Fruit fly (Drosophila melanogaster) whole organism, embryonic: ENCODE results near the gene mRpS23.

Source experiments
- Atf6 ChIP-seq: fragments of 200-800 bp; sonication (Bioruptor generic); IDR thresholded peaks from 2 replicates; pipeline ENCODE4 v1.3.6; 2022; ENCODE audit warnings: missing biosample characterization, missing genetic modification characterization
- Bteb2 ChIP-seq: fragments of 200-800 bp; sonication (Bioruptor generic); optimal IDR thresholded peaks from 2 replicates; lab custom pipeline; 2016; ENCODE audit warnings: missing biosample characterization, missing genetic modification characterization
- CG10267 ChIP-seq: fragments of 200-800 bp; sonication (Bioruptor generic); optimal IDR thresholded peaks from 2 replicates; lab custom pipeline; 2018; ENCODE audit warnings: missing biosample characterization, mild to moderate bottlenecking, missing genetic modification characterization, moderate library complexity
- CG12769 ChIP-seq: fragments of 200-800 bp; sonication (Bioruptor generic); optimal IDR thresholded peaks from 2 replicates; lab custom pipeline; 2019; ENCODE audit warnings: missing biosample characterization, mild to moderate bottlenecking, missing genetic modification characterization, moderate library complexity
- CG13287 ChIP-seq: fragments of 200-800 bp; sonication (Bioruptor generic); IDR thresholded peaks from 2 replicates; pipeline ENCODE4 v1.3.6; 2022; ENCODE audit warnings: missing biosample characterization, missing genetic modification characterization; ENCODE audit not compliant: partially characterized antibody
- CG13624 ChIP-seq: fragments of 200-800 bp; sonication (Bioruptor generic); optimal IDR thresholded peaks from 2 replicates; lab custom pipeline; 2016; ENCODE audit warnings: missing biosample characterization, missing genetic modification characterization
- CG14965 ChIP-seq: fragments of 200-800 bp; sonication (Bioruptor generic); optimal IDR thresholded peaks from 2 replicates; lab custom pipeline; 2016; ENCODE audit warnings: missing biosample characterization, missing genetic modification characterization, borderline replicate concordance
- CG15011 ChIP-seq: fragments of 200-800 bp; sonication (Bioruptor generic); optimal IDR thresholded peaks from 3 replicates; lab custom pipeline; 2018; ENCODE audit warnings: missing biosample characterization, mild to moderate bottlenecking, missing genetic modification characterization
- CG15269 ChIP-seq: fragments of 200-800 bp; sonication (Bioruptor generic); optimal IDR thresholded peaks from 2 replicates; lab custom pipeline; 2018; ENCODE audit warnings: missing biosample characterization, mild to moderate bottlenecking, missing genetic modification characterization, moderate library complexity
- CG15479 ChIP-seq: fragments of 200-800 bp; sonication (Bioruptor generic); optimal IDR thresholded peaks from 3 replicates; lab custom pipeline; 2019; ENCODE audit warnings: missing biosample characterization, mild to moderate bottlenecking, missing genetic modification characterization, moderate library complexity
- CG15601 ChIP-seq: fragments of 200-800 bp; sonication (Bioruptor generic); optimal IDR thresholded peaks from 3 replicates; lab custom pipeline; 2019; ENCODE audit warnings: missing biosample characterization, mild to moderate bottlenecking, missing genetic modification characterization, moderate library complexity
- CG18262 ChIP-seq: fragments of 200-800 bp; optimal IDR thresholded peaks from 3 replicates; lab custom pipeline; 2019; ENCODE audit warnings: missing biosample characterization, mild to moderate bottlenecking, missing genetic modification characterization, moderate library complexity
- CG18599 ChIP-seq: fragments of 200-800 bp; sonication (Bioruptor generic); optimal IDR thresholded peaks from 3 replicates; lab custom pipeline; 2017; ENCODE audit warnings: missing biosample characterization, missing genetic modification characterization, mild to moderate bottlenecking, moderate library complexity, missing genetic modification reagents
- CG2678 ChIP-seq: fragments of 200-800 bp; sonication (Bioruptor generic); optimal IDR thresholded peaks from 3 replicates; lab custom pipeline; 2019; ENCODE audit warnings: missing biosample characterization, mild to moderate bottlenecking, missing genetic modification characterization, moderate library complexity
- CG8765 ChIP-seq: fragments of 200-800 bp; sonication (Bioruptor generic); IDR thresholded peaks from 2 replicates; pipeline ENCODE4 v1.3.6; 2022; ENCODE audit warnings: missing biosample characterization, missing genetic modification characterization
- CG9817 ChIP-seq: fragments of 200-800 bp; sonication (Bioruptor generic); optimal IDR thresholded peaks from 2 replicates; lab custom pipeline; 2018; ENCODE audit warnings: missing biosample characterization, mild to moderate bottlenecking, missing genetic modification characterization, moderate library complexity
- CTCF ChIP-seq: fragments of 200-800 bp; sonication (Bioruptor generic); optimal IDR thresholded peaks from 2 replicates; lab custom pipeline; 2017; ENCODE audit warnings: missing biosample characterization, mild to moderate bottlenecking, missing genetic modification characterization, moderate library complexity
- Eip74EF ChIP-seq, 2 experiments: fragments of 200-800 bp in 1 of 2; fragments of >200 bp in 1 of 2; sonication (Bioruptor generic) in 1 of 2; optimal IDR thresholded peaks; 2 replicates each; lab custom pipeline; 2017 to 2019; ENCODE audit warnings: missing biosample characterization in 2 of 2, missing genetic modification characterization in 2 of 2, mild to moderate bottlenecking in 1 of 2, moderate library complexity in 1 of 2
- Fer3 ChIP-seq: fragments of 200-800 bp; sonication (Bioruptor generic); optimal IDR thresholded peaks from 2 replicates; lab custom pipeline; 2018; ENCODE audit warnings: missing biosample characterization, mild to moderate bottlenecking, missing genetic modification characterization, moderate library complexity
- Gug ChIP-seq: fragments of 200-800 bp; sonication (Bioruptor generic); IDR thresholded peaks from 4 replicates; pipeline ENCODE4 v1.3.6; 2022; ENCODE audit warnings: missing biosample characterization, missing genetic modification characterization
- Hmr ChIP-seq: fragments of 200-800 bp; sonication (Bioruptor generic); optimal IDR thresholded peaks from 3 replicates; lab custom pipeline; 2017; ENCODE audit warnings: mild to moderate bottlenecking, missing biosample characterization, missing genetic modification reagents, missing genetic modification characterization
- Hmx ChIP-seq: fragments of 200-800 bp; sonication (Bioruptor generic); optimal IDR thresholded peaks from 2 replicates; lab custom pipeline; 2016; ENCODE audit warnings: missing biosample characterization, missing genetic modification characterization
- Jarid2 ChIP-seq: fragments of 200-800 bp; sonication (Bioruptor generic); optimal IDR thresholded peaks from 3 replicates; lab custom pipeline; 2017; ENCODE audit warnings: mild to moderate bottlenecking, missing biosample characterization, missing genetic modification reagents, missing genetic modification characterization
- Lpt ChIP-seq: fragments of >200 bp; optimal IDR thresholded peaks from 2 replicates; lab custom pipeline; 2018; ENCODE audit warnings: missing biosample characterization, missing genetic modification characterization
- Max ChIP-seq: fragments of 200-800 bp; sonication (Bioruptor generic); optimal IDR thresholded peaks from 2 replicates; lab custom pipeline; 2016; ENCODE audit warnings: missing biosample characterization, mild to moderate bottlenecking, missing genetic modification characterization
- NC2β ChIP-seq: fragments of 200-800 bp; sonication (Bioruptor generic); optimal IDR thresholded peaks from 2 replicates; lab custom pipeline; 2016; ENCODE audit warnings: missing biosample characterization, missing genetic modification characterization
- PHDP ChIP-seq: fragments of 200-800 bp; sonication (Bioruptor generic); optimal IDR thresholded peaks from 3 replicates; lab custom pipeline; 2018; ENCODE audit warnings: missing biosample characterization, mild to moderate bottlenecking, missing genetic modification characterization, moderate library complexity
- Scr ChIP-seq: fragments of 200-800 bp; sonication (Bioruptor generic); IDR thresholded peaks from 2 replicates; pipeline ENCODE4 v1.3.6; 2022; ENCODE audit warnings: missing biosample characterization, missing genetic modification characterization; ENCODE audit not compliant: partially characterized antibody
- Taf1 ChIP-seq: fragments of 200-800 bp; sonication (Bioruptor generic); IDR thresholded peaks from 2 replicates; pipeline ENCODE4 v1.3.6; 2022; ENCODE audit warnings: missing biosample characterization, missing genetic modification characterization
- Trl ChIP-seq, 3 experiments: fragments of >200 bp in 2 of 3; fragments of 200-800 bp in 1 of 3; sonication (Bioruptor generic) in 1 of 3; optimal IDR thresholded peaks; 2 replicates in 1 of 3; 3 replicates in 2 of 3; lab custom pipeline; 2016 to 2017; ENCODE audit warnings: missing biosample characterization in 1 of 3, missing genetic modification characterization in 1 of 3
- Xbp1 ChIP-seq: fragments of 200-800 bp; sonication (Bioruptor generic); optimal IDR thresholded peaks from 3 replicates; lab custom pipeline; 2016; ENCODE audit warnings: missing biosample characterization, mild to moderate bottlenecking, missing genetic modification characterization
- bbx ChIP-seq: fragments of 200-800 bp; sonication (Bioruptor generic); IDR thresholded peaks from 2 replicates; pipeline ENCODE4 v1.3.6; 2022; ENCODE audit warnings: missing biosample characterization, missing genetic modification characterization; ENCODE audit not compliant: partially characterized antibody
- bowl ChIP-seq: fragments of 200-800 bp; sonication (Bioruptor generic); IDR thresholded peaks from 2 replicates; pipeline ENCODE4 v1.3.6; 2022; ENCODE audit warnings: missing biosample characterization, missing genetic modification characterization
- cas ChIP-seq: fragments of 200-800 bp; sonication (Bioruptor generic); IDR thresholded peaks from 2 replicates; pipeline ENCODE4 v1.3.6; 2022; ENCODE audit warnings: missing biosample characterization, missing genetic modification characterization
- chif ChIP-seq, 2 experiments: fragments of 200-800 bp; sonication (Bioruptor generic); optimal IDR thresholded peaks; 3 replicates each; lab custom pipeline; 2016; ENCODE audit warnings: missing biosample characterization in 2 of 2, missing genetic modification characterization in 2 of 2
- dysf ChIP-seq: fragments of 200-800 bp; sonication (Bioruptor generic); IDR thresholded peaks from 3 replicates; pipeline ENCODE4 v1.3.6; 2022; ENCODE audit warnings: missing biosample characterization, missing genetic modification characterization
- emc ChIP-seq: fragments of 200-800 bp; sonication (Bioruptor generic); optimal IDR thresholded peaks from 2 replicates; lab custom pipeline; 2016; ENCODE audit warnings: missing biosample characterization, missing genetic modification characterization
- ftz-f1 ChIP-seq: fragments of 200-800 bp; sonication (Bioruptor generic); optimal IDR thresholded peaks from 2 replicates; lab custom pipeline; 2016; ENCODE audit warnings: missing biosample characterization, missing genetic modification characterization
- jing ChIP-seq: fragments of 200-800 bp; sonication (Bioruptor generic); optimal IDR thresholded peaks from 2 replicates; lab custom pipeline; 2018; ENCODE audit warnings: missing biosample characterization, mild to moderate bottlenecking, missing genetic modification characterization
- jumu ChIP-seq: fragments of 200-800 bp; sonication (Bioruptor generic); optimal IDR thresholded peaks from 3 replicates; lab custom pipeline; 2016; ENCODE audit warnings: missing biosample characterization, missing genetic modification characterization
- ken ChIP-seq: fragments of 200-800 bp; sonication (Bioruptor generic); IDR thresholded peaks from 3 replicates; pipeline ENCODE4 v1.3.6; 2022; ENCODE audit warnings: missing biosample characterization, missing genetic modification characterization
- lab ChIP-seq: fragments of 200-800 bp; sonication (Bioruptor generic); optimal IDR thresholded peaks from 3 replicates; lab custom pipeline; 2017; ENCODE audit warnings: missing biosample characterization, missing genetic modification characterization, mild to moderate bottlenecking, moderate library complexity, missing genetic modification reagents
- luna ChIP-seq: fragments of 200-800 bp; sonication (Bioruptor generic); optimal IDR thresholded peaks from 2 replicates; lab custom pipeline; 2016; ENCODE audit warnings: missing biosample characterization, missing genetic modification characterization
- mirr ChIP-seq: fragments of 200-800 bp; sonication (Bioruptor generic); optimal IDR thresholded peaks from 3 replicates; lab custom pipeline; 2018; ENCODE audit warnings: missing biosample characterization, mild to moderate bottlenecking, missing genetic modification characterization
- otp ChIP-seq: fragments of 200-800 bp; sonication (Bioruptor generic); IDR thresholded peaks from 3 replicates; pipeline ENCODE4, ENCODE4 v1.3.6; 2022; ENCODE audit warnings: missing biosample characterization, missing genetic modification characterization
- pho ChIP-seq: fragments of 200-800 bp; sonication (Bioruptor generic); optimal IDR thresholded peaks from 2 replicates; lab custom pipeline; 2016; ENCODE audit warnings: missing biosample characterization, missing genetic modification characterization
- sna ChIP-seq: fragments of 200-800 bp; sonication (Bioruptor generic); IDR thresholded peaks from 2 replicates; pipeline ENCODE4 v1.3.6; 2022; ENCODE audit warnings: missing biosample characterization, missing genetic modification characterization; ENCODE audit not compliant: partially characterized antibody
- sob ChIP-seq: fragments of 200-800 bp; sonication (Bioruptor generic); IDR thresholded peaks from 2 replicates; pipeline ENCODE4 v1.3.6; 2022; ENCODE audit warnings: missing biosample characterization, missing genetic modification characterization
- tna ChIP-seq: fragments of 200-800 bp; sonication (Bioruptor generic); IDR thresholded peaks from 2 replicates; pipeline ENCODE4 v1.3.6; 2022; ENCODE audit warnings: missing biosample characterization, missing genetic modification characterization; ENCODE audit not compliant: partially characterized antibody
- trem ChIP-seq: fragments of 200-800 bp; optimal IDR thresholded peaks from 3 replicates; lab custom pipeline; 2019; ENCODE audit warnings: missing biosample characterization, mild to moderate bottlenecking, missing genetic modification characterization, moderate library complexity

mRpS23 gene

dm6 chr2L:13878801-13879200 lies 43.9 kb upstream of the mRpS23 start (continued):
- no peak for TF ChIP-seq pho (GFP tag; lab: Kevin White, UChicago)
- no peak for TF ChIP-seq dysf (GFP tag; lab: Robert Waterston, UW)
- TF ChIP-seq Eip74EF (GFP tag; optimal IDR thresholded peaks at IDR 0.05; lab: Kevin White, UChicago), result no peak
- peak; percentile 55; the same call in 1 of the 2 replicates for TF ChIP-seq tna (GFP tag; lab: Robert Waterston, UW)
- no peak for TF ChIP-seq emc
- TF ChIP-seq bowl (GFP tag; lab: Robert Waterston, UW), result peak; percentile 47; the same call in 1 of the 2 replicates
- peak; percentile 45; the same call in 1 of the 2 replicates for TF ChIP-seq CG13287 (GFP tag; lab: Robert Waterston, UW)
- peak; percentile 21 for TF ChIP-seq CG15269 (tag; lab: Kevin White, UChicago)
- peak; percentile 33 for TF ChIP-seq CG13624 (GFP tag; lab: Kevin White, UChicago)
- TF ChIP-seq Max (GFP tag; lab: Kevin White, UChicago), result no peak
- TF ChIP-seq otp, result peak; percentile 41; the same call in 1 of the 3 replicates
- TF ChIP-seq sob (GFP tag; lab: Robert Waterston, UW), result peak; percentile 51; the same call in 1 of the 2 replicates
- peak; percentile 58 for TF ChIP-seq CG12769
- no peak for TF ChIP-seq jing (GFP tag; lab: Kevin White, UChicago)
- peak; percentile 3 for TF ChIP-seq CG15479 (GFP tag; lab: Kevin White, UChicago)
- no peak for TF ChIP-seq luna (GFP tag; lab: Kevin White, UChicago)
- TF ChIP-seq Jarid2 (GFP tag; lab: Kevin White, UChicago), result peak; percentile 99
- peak; percentile 26; the same call in 1 of the 2 replicates for TF ChIP-seq Scr (GFP tag; lab: Robert Waterston, UW)
- TF ChIP-seq bbx, result peak; percentile 78
- peak; percentile 17 for TF ChIP-seq PHDP (tag; lab: Kevin White, UChicago)
- TF ChIP-seq Gug, result peak; percentile 33; the same call in 1 of the 4 replicates
- no peak for TF ChIP-seq Hmx (GFP tag; lab: Kevin White, UChicago)
- TF ChIP-seq sna (GFP tag; lab: Robert Waterston, UW), result peak; percentile 23; the same call in 1 of the 2 replicates
- no peak for TF ChIP-seq Lpt (GFP tag; lab: Kevin White, UChicago)
- TF ChIP-seq Atf6 (GFP tag; lab: Robert Waterston, UW), result peak; percentile 64
- peak; percentile 23 for TF ChIP-seq ftz-f1 (GFP tag; lab: Kevin White, UChicago)
- peak; percentile 15 for TF ChIP-seq Fer3 (tag; lab: Kevin White, UChicago)
- TF ChIP-seq CG18262 (tag; lab: Kevin White, UChicago), result no peak
- TF ChIP-seq mirr (GFP tag; lab: Kevin White, UChicago), result peak; percentile 51
- TF ChIP-seq jumu (GFP tag; lab: Kevin White, UChicago), result no peak
- TF ChIP-seq Hmr (GFP tag; lab: Kevin White, UChicago), result peak; percentile 12
- no peak for TF ChIP-seq trem (tag; lab: Kevin White, UChicago)
- TF ChIP-seq ken (GFP tag; lab: Robert Waterston, UW), result no peak; the same call in 2 of the 3 replicates
- TF ChIP-seq CG15601, result no peak
- no peak for TF ChIP-seq Taf1 (GFP tag; lab: Robert Waterston, UW)
- no peak for TF ChIP-seq CG14965 (GFP tag; lab: Kevin White, UChicago)
- TF ChIP-seq CG10267 (tag; lab: Kevin White, UChicago), result no peak
- no peak for TF ChIP-seq Xbp1 (GFP tag; lab: Kevin White, UChicago)
- no peak for TF ChIP-seq CG9817 (tag; lab: Kevin White, UChicago)
- peak in 1 of 2 experiments; percentile 23 for TF ChIP-seq Trl (optimal IDR thresholded peaks at IDR 0.05; lab: Kevin White, UChicago)
- peak; percentile 34 for TF ChIP-seq Trl (GFP tag; optimal IDR thresholded peaks at IDR 0.05; lab: Kevin White, UChicago)
- TF ChIP-seq CG8765 (GFP tag; lab: Robert Waterston, UW), result no peak; the same call in 1 of the 2 replicates
- TF ChIP-seq cas (GFP tag; lab: Robert Waterston, UW), result no peak
- no peak for TF ChIP-seq CG2678 (tag; lab: Kevin White, UChicago)
- TF ChIP-seq chif (GFP tag; optimal IDR thresholded peaks at IDR 0.05; lab: Kevin White, UChicago), result peak in 1 of 2 experiments; percentile 24
- TF ChIP-seq Bteb2, result no peak
- TF ChIP-seq lab (GFP tag; lab: Kevin White, UChicago), result peak; percentile 61
- no peak for TF ChIP-seq NC2β (GFP tag; lab: Kevin White, UChicago)
- TF ChIP-seq CG15011 (GFP tag; lab: Kevin White, UChicago), result no peak
- no peak for TF ChIP-seq CG18599 (GFP tag; lab: Kevin White, UChicago)
- no peak for TF ChIP-seq CTCF (GFP tag; lab: Kevin White, UChicago)
